Fruit fly (Drosophila melanogaster) whole organism, wandering third instar larva: Measurements from ENCODE around the gene CG2021.

Source experiments
- Abd-B ChIP-seq: fragments of >200 bp; optimal IDR thresholded peaks from 2 replicates; lab custom pipeline; 2017; ENCODE audit warnings: missing biosample characterization, missing genetic modification characterization
- Hr78 ChIP-seq: fragments of >200 bp; optimal IDR thresholded peaks from 2 replicates; lab custom pipeline; 2017; ENCODE audit warnings: missing biosample characterization, missing genetic modification characterization
- Myc ChIP-seq: fragments of >200 bp; optimal IDR thresholded peaks from 2 replicates; lab custom pipeline; 2017
- N ChIP-seq: fragments of >200 bp; optimal IDR thresholded peaks from 2 replicates; lab custom pipeline; 2018; ENCODE audit warnings: missing biosample characterization, missing external identifiers, missing genetic modification characterization
- br ChIP-seq: fragments of 200-800 bp; sonication (Bioruptor generic); optimal IDR thresholded peaks from 2 replicates; lab custom pipeline; 2016; ENCODE audit warnings: missing biosample characterization, missing genetic modification characterization
- dsf ChIP-seq: sonication (Bioruptor generic); optimal IDR thresholded peaks from 2 replicates; lab custom pipeline; 2016; ENCODE audit warnings: missing biosample characterization, missing genetic modification characterization, borderline replicate concordance
- fru ChIP-seq: fragments of 200-800 bp; sonication (Bioruptor generic); optimal IDR thresholded peaks from 3 replicates; lab custom pipeline; 2016; ENCODE audit warnings: missing biosample characterization, mild to moderate bottlenecking, missing genetic modification characterization
- pan ChIP-seq: fragments of >200 bp; optimal IDR thresholded peaks from 2 replicates; lab custom pipeline; 2017
- psq ChIP-seq: fragments of 200-800 bp; sonication (Bioruptor generic); optimal IDR thresholded peaks from 3 replicates; lab custom pipeline; 2017; ENCODE audit warnings: missing biosample characterization, mild to moderate bottlenecking, missing genetic modification characterization, moderate library complexity
- tai ChIP-seq: sonication (Bioruptor generic); optimal IDR thresholded peaks from 2 replicates; lab custom pipeline; 2016; ENCODE audit warnings: missing biosample characterization, missing genetic modification characterization
- usp ChIP-seq: fragments of >200 bp; optimal IDR thresholded peaks from 2 replicates; lab custom pipeline; 2017; ENCODE audit warnings: missing biosample characterization, missing genetic modification characterization

dm6 chr3L:1745432-1745831, 31.8 kb downstream of the CG2021 start:
- no peak for TF ChIP-seq br
- TF ChIP-seq Hr78 (GFP tag; lab: Kevin White, UChicago) = no peak
- no peak for TF ChIP-seq Myc (lab: Kevin White, UChicago)
- TF ChIP-seq N (GFP tag; lab: Kevin White, UChicago) = no peak
- TF ChIP-seq dsf = no peak
- no peak for TF ChIP-seq Abd-B
- no peak for TF ChIP-seq fru (GFP tag; lab: Kevin White, UChicago)
- TF ChIP-seq pan = no peak
- TF ChIP-seq tai (GFP tag; lab: Kevin White, UChicago) = no peak
- TF ChIP-seq psq (GFP tag; lab: Kevin White, UChicago) = no peak
- no peak for TF ChIP-seq usp (GFP tag; lab: Kevin White, UChicago)
